Worm (Caenorhabditis elegans) whole organism, midembryonic: ENCODE data around the gene hmg-1.2.
A peak's percentile ranks its signal among the peaks of the same experiment; 100 is the strongest.

Experiments used
- T22C8.4 ChIP-seq: fragments of 200-800 bp; sonication (Bioruptor generic); IDR thresholded peaks from 2 replicates; pipeline ENCODE4 v1.3.6; 2022; ENCODE audit warnings: missing genetic modification characterization, missing compliant biosample characterization
- cog-1 ChIP-seq: sonication (generic microtip); optimal IDR thresholded peaks from 2 replicates; lab custom pipeline; 2016; ENCODE audit warnings: missing genetic modification characterization, missing compliant biosample characterization
- flt-1 ChIP-seq: fragments of 200-800 bp; sonication (Bioruptor generic); IDR thresholded peaks from 2 replicates; pipeline ENCODE4 v1.3.6; 2022; ENCODE audit warnings: missing genetic modification characterization, missing compliant biosample characterization
- klf-2 ChIP-seq: fragments of 200-800 bp; sonication (Bioruptor generic); conservative IDR thresholded peaks from 2 replicates; pipeline ENCODE4 v1.3.6; 2022; ENCODE audit warnings: missing genetic modification reagents, missing genetic modification characterization, missing compliant biosample characterization
- med-1 ChIP-seq: sonication (generic microtip); optimal IDR thresholded peaks from 2 replicates; lab custom pipeline; 2017; ENCODE audit warnings: missing genetic modification characterization, mild to moderate bottlenecking, missing compliant biosample characterization, antibody characterized with exemption, missing genetic modification reagents; ENCODE audit not compliant: insufficient read depth
- ref-1 ChIP-seq: fragments of 200-800 bp; sonication (Bioruptor generic); conservative IDR thresholded peaks from 2 replicates; pipeline ENCODE4 v1.3.6; 2022; ENCODE audit warnings: missing genetic modification reagents, missing genetic modification characterization, missing compliant biosample characterization
- tab-1 ChIP-seq: fragments of 200-800 bp; sonication (Bioruptor generic); IDR thresholded peaks from 2 replicates; pipeline ENCODE4 v1.3.6; 2022; ENCODE audit warnings: missing genetic modification characterization, missing compliant biosample characterization
- ztf-23 ChIP-seq: fragments of 200-800 bp; sonication (Bioruptor generic); IDR thresholded peaks from 2 replicates; pipeline ENCODE4 v1.3.6; 2022; ENCODE audit warnings: missing genetic modification reagents, missing genetic modification characterization, missing compliant biosample characterization
- ztf-29 ChIP-seq: fragments of 200-800 bp; sonication (Bioruptor generic); IDR thresholded peaks from 2 replicates; pipeline ENCODE4 v1.3.6; 2022; ENCODE audit warnings: missing genetic modification reagents, missing genetic modification characterization, missing compliant biosample characterization

Gene hmg-1.2

ce11 chrIII:6280070-6280596, at the start of gene hmg-1.2:
TSS of gene hmg-1.2 (plus strand) at chrIII:6280380.
- TF ChIP-seq cog-1 (tag; lab: Kevin White, UChicago): peak; percentile 74
- peak; percentile 49; the same call in 1 of the 2 replicates for TF ChIP-seq flt-1 (GFP tag; lab: Robert Waterston, UW)
- TF ChIP-seq klf-2 (GFP tag; lab: Robert Waterston, UW): no peak

- no peak for TF ChIP-seq tab-1
- no peak for TF ChIP-seq T22C8.4 (GFP tag; lab: Robert Waterston, UW)
- no peak for TF ChIP-seq ztf-29 (GFP tag; lab: Robert Waterston, UW)
- TF ChIP-seq flt-1 (GFP tag; lab: Robert Waterston, UW): no peak
- no peak for TF ChIP-seq ref-1 (GFP tag; lab: Robert Waterston, UW)
- no peak for TF ChIP-seq med-1 (GFP tag; lab: Kevin White, UChicago)
- no peak for TF ChIP-seq cog-1 (tag; lab: Kevin White, UChicago)
- TF ChIP-seq klf-2 (GFP tag; lab: Robert Waterston, UW): no peak
- TF ChIP-seq ztf-23 (GFP tag; lab: Robert Waterston, UW): no peak
Observed at ce11 chrIII:6230870-6231269, 49.3 kb upstream of the hmg-1.2 start, which contains the start of gene esyt-2. TSS of gene esyt-2 (minus strand) at chrIII:6230970.

DNA sequence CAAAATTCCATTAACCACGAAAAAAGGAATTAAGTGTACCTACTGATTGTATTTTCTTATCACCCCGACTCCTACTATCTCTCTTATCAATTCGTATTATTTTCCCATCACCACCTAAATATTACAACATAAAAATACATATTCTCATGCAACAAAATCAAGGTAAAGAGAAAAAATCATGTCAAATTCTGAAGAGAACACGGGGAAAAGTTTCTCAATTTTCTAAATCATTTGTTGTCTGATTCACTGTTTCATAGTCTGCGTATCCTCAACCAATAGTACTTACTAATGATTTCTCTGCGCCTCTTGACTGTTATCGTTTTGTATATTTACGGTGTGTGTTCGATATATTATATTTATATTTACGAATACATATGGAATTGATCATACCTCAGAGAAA, 48.3 kb upstream of the hmg-1.2 start:
- TF ChIP-seq klf-2 (GFP tag; lab: Robert Waterston, UW) (no peak), cog-1 (tag; lab: Kevin White, UChicago) (no peak)

- TF ChIP-seq tab-1 (no peak), ztf-23 (GFP tag; lab: Robert Waterston, UW) (no peak), med-1 (GFP tag; lab: Kevin White, UChicago) (no peak), T22C8.4 (GFP tag; lab: Robert Waterston, UW) (no peak)
Observed at ce11 chrIII:6236649-6237048, 43.5 kb upstream of the hmg-1.2 start, which contains the start of gene T12A2.21. TSS of gene T12A2.21 (minus strand) at chrIII:6236749.

DNA sequence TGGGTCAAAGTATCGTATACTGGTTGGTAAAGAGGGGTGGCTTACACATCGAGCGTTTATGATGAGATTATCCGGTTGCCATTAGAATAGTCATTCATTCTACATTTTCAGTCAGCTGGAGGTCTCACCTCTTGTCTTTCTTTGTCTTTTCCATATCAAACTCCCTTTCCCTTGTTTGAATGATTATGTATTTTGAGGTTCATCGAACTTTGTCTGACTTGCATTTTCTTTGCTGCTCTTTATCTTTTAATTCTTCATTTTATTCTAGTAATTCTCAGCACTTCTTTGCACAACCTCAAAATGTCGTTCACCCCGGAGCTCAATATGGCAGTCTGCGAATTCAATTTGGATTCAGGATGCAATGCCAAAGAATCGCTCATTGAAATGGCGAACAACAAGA, 39.7 kb upstream of the hmg-1.2 start, which contains the start of gene T12A2.3:
TSS of gene T12A2.3 (plus strand) at position 301 of the 400 bp plus-strand sequence.
- no peak for TF ChIP-seq ztf-23 (GFP tag; lab: Robert Waterston, UW)
- no peak for TF ChIP-seq flt-1 (GFP tag; lab: Robert Waterston, UW)
- no peak for TF ChIP-seq tab-1
- TF ChIP-seq klf-2 (GFP tag; lab: Robert Waterston, UW): no peak
- TF ChIP-seq med-1 (GFP tag; lab: Kevin White, UChicago): no peak
- TF ChIP-seq cog-1 (tag; lab: Kevin White, UChicago): no peak
- no peak for TF ChIP-seq T22C8.4 (GFP tag; lab: Robert Waterston, UW)
- TF ChIP-seq ref-1 (GFP tag; lab: Robert Waterston, UW): no peak
- no peak for TF ChIP-seq ztf-29 (GFP tag; lab: Robert Waterston, UW)

DNA sequence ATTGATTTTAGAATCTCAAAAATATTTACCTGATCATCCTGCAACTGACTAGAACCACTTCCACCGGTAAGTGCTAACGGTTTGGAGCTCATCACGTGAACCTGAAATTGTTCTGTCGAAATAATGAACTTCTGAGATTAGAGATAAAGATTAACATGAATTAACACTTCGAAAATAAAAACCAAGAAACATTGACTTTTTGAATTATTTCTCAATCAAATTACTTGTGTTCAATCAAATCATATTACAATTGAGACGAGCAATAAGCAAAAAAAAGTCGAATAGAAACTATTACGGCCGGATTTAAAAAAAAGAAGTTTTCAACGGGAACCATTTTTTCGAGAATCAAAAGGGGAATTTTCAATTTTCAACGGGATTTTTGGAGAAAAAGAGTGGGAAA, 34.5 kb upstream of the hmg-1.2 start, which contains the start of gene bcas-2:
TSS of gene bcas-2 (minus strand) at position 101 of the 400 bp plus-strand sequence.
- TF ChIP-seq klf-2 (GFP tag; lab: Robert Waterston, UW) (no peak), T22C8.4 (GFP tag; lab: Robert Waterston, UW) (no peak), ztf-23 (GFP tag; lab: Robert Waterston, UW) (no peak), flt-1 (GFP tag; lab: Robert Waterston, UW) (no peak)

- TF ChIP-seq ztf-29 (GFP tag; lab: Robert Waterston, UW): no peak
- no peak for TF ChIP-seq ztf-23 (GFP tag; lab: Robert Waterston, UW)
- TF ChIP-seq ref-1 (GFP tag; lab: Robert Waterston, UW): no peak
- TF ChIP-seq cog-1 (tag; lab: Kevin White, UChicago): no peak
- no peak for TF ChIP-seq tab-1
- TF ChIP-seq klf-2 (GFP tag; lab: Robert Waterston, UW): no peak
- TF ChIP-seq T22C8.4 (GFP tag; lab: Robert Waterston, UW): no peak
Observed at ce11 chrIII:6248064-6248687, 32.0 kb upstream of the hmg-1.2 start, which contains the start of the genes gen-1 and stt-3. TSS of gene gen-1 (minus strand) at chrIII:6248158. TSS of gene stt-3 (plus strand) at chrIII:6248637.

- no peak for TF ChIP-seq T22C8.4 (GFP tag; lab: Robert Waterston, UW)
- TF ChIP-seq ref-1 (GFP tag; lab: Robert Waterston, UW): no peak
- TF ChIP-seq flt-1 (GFP tag; lab: Robert Waterston, UW): no peak
- TF ChIP-seq ztf-23 (GFP tag; lab: Robert Waterston, UW): no peak
- no peak for TF ChIP-seq tab-1
- TF ChIP-seq klf-2 (GFP tag; lab: Robert Waterston, UW): no peak
- no peak for TF ChIP-seq cog-1 (tag; lab: Kevin White, UChicago)
- no peak for TF ChIP-seq ztf-29 (GFP tag; lab: Robert Waterston, UW)
- no peak for TF ChIP-seq med-1 (GFP tag; lab: Kevin White, UChicago)
Observed at ce11 chrIII:6251511-6251910, 28.7 kb upstream of the hmg-1.2 start, which contains the start of gene amdh-1. TSS of gene amdh-1 (plus strand) at chrIII:6251811.

ce11 chrIII:6254737-6255136, 25.4 kb upstream of the hmg-1.2 start, which contains the start of gene srg-8:
TSS of gene srg-8 (minus strand) at chrIII:6254837.
- no peak for TF ChIP-seq klf-2 (GFP tag; lab: Robert Waterston, UW)
- TF ChIP-seq ref-1 (GFP tag; lab: Robert Waterston, UW): no peak
- no peak for TF ChIP-seq ztf-29 (GFP tag; lab: Robert Waterston, UW)
- no peak for TF ChIP-seq tab-1
- TF ChIP-seq ztf-23 (GFP tag; lab: Robert Waterston, UW): no peak
- TF ChIP-seq flt-1 (GFP tag; lab: Robert Waterston, UW): no peak
- no peak for TF ChIP-seq T22C8.4 (GFP tag; lab: Robert Waterston, UW)
- TF ChIP-seq med-1 (GFP tag; lab: Kevin White, UChicago): no peak
- no peak for TF ChIP-seq cog-1 (tag; lab: Kevin White, UChicago)
